Worm (Caenorhabditis elegans) whole organism, early embryonic: Measurements from ENCODE around the gene pqn-35.

ENCODE experiments used
- aly-1 ChIP-seq: sonication (generic microtip); optimal IDR thresholded peaks from 2 replicates; lab custom pipeline; 2016; ENCODE audit warnings: missing genetic modification characterization, missing compliant biosample characterization
- ama-1 ChIP-seq: fragments of 150-350 bp; optimal IDR thresholded peaks from 2 replicates; lab custom pipeline; 2014
- ets-7 ChIP-seq: sonication (generic microtip); optimal IDR thresholded peaks from 2 replicates; lab custom pipeline; 2016; ENCODE audit warnings: missing genotype, missing genetic modification characterization, missing compliant biosample characterization
- flt-1 ChIP-seq: fragments of 200-800 bp; sonication (Bioruptor generic); IDR thresholded peaks from 2 replicates; pipeline ENCODE4 v1.3.6; 2022; ENCODE audit warnings: missing genetic modification characterization, missing compliant biosample characterization
- hmbx-1 ChIP-seq: sonication (generic microtip); optimal IDR thresholded peaks from 2 replicates; lab custom pipeline; 2016; ENCODE audit warnings: mild to moderate bottlenecking, missing genetic modification characterization, missing compliant biosample characterization
- hnd-1 ChIP-seq: sonication (generic microtip); optimal IDR thresholded peaks from 2 replicates; lab custom pipeline; 2016; ENCODE audit warnings: missing genetic modification characterization, missing compliant biosample characterization
- tbx-37 ChIP-seq: fragments of 200-800 bp; sonication (Bioruptor generic); conservative IDR thresholded peaks from 2 replicates; pipeline ENCODE4 v1.3.6; 2022; ENCODE audit warnings: missing genetic modification reagents, missing genetic modification characterization, missing compliant biosample characterization

DNA sequence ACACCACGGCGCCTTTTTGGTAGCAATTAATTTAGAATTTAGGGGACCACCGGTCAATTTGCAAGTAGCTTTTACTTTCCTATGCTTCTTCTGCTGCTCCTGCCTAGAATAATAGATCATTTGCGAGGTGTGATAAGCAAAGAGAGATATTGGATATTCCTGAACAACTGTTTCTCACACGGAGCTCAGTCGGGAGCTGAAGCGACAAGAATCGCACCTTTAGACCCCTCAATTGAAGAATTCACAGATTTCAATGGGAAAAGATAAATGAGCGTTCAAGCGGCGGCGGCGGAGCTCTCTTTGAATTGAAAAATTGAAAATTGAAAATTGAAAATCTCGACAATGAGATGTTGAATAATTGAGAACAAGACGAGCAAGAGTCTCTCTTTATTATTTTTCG lies 40.2 kb upstream of the pqn-35 start:
- TF ChIP-seq hmbx-1 (tag; lab: Kevin White, UChicago) (no peak), ama-1 (lab: Kevin White, UChicago) (no peak), flt-1 (GFP tag; lab: Robert Waterston, UW) (no peak), ets-7 (tag; lab: Kevin White, UChicago) (no peak), aly-1 (tag; lab: Kevin White, UChicago) (no peak), tbx-37 (GFP tag; lab: Robert Waterston, UW) (no peak), hnd-1 (tag; lab: Kevin White, UChicago) (no peak)
